Fruit fly (Drosophila melanogaster) whole organism, embryonic: ENCODE data around the gene ckd.

ENCODE experiments used
- Ada2b ChIP-seq: fragments of 200-800 bp; sonication (Bioruptor generic); IDR thresholded peaks from 2 replicates; pipeline ENCODE4 v1.3.6; 2022; ENCODE audit warnings: missing biosample characterization, missing genetic modification characterization
- Blimp-1 ChIP-seq: fragments of 200-800 bp; sonication (Bioruptor generic); optimal IDR thresholded peaks from 3 replicates; lab custom pipeline; 2018; ENCODE audit warnings: missing biosample characterization, missing genetic modification characterization, mild to moderate bottlenecking, moderate library complexity, missing genetic modification reagents
- CG10979 ChIP-seq: fragments of 200-800 bp; sonication (Bioruptor generic); optimal IDR thresholded peaks from 2 replicates; lab custom pipeline; 2018; ENCODE audit warnings: missing biosample characterization, mild to moderate bottlenecking, missing genetic modification characterization, moderate library complexity
- CG11504 ChIP-seq: fragments of 200-800 bp; sonication (Bioruptor generic); optimal IDR thresholded peaks from 3 replicates; lab custom pipeline; 2019; ENCODE audit warnings: missing biosample characterization, mild to moderate bottlenecking, missing genetic modification characterization, moderate library complexity
- CG12391 ChIP-seq: fragments of 200-800 bp; sonication (Bioruptor generic); optimal IDR thresholded peaks from 3 replicates; lab custom pipeline; 2018; ENCODE audit warnings: missing biosample characterization, mild to moderate bottlenecking, missing genetic modification characterization, moderate library complexity
- CG1603 ChIP-seq: fragments of 200-800 bp; sonication (Bioruptor generic); optimal IDR thresholded peaks from 2 replicates; lab custom pipeline; 2019; ENCODE audit warnings: missing biosample characterization, mild to moderate bottlenecking, missing genetic modification characterization, moderate library complexity
- CG16813 ChIP-seq: fragments of 200-800 bp; sonication (Bioruptor generic); IDR thresholded peaks from 3 replicates; pipeline ENCODE4 v1.3.6; 2022; ENCODE audit warnings: missing biosample characterization, missing genetic modification characterization; ENCODE audit not compliant: partially characterized antibody
- CG17359 ChIP-seq: fragments of 200-800 bp; sonication (Bioruptor generic); optimal IDR thresholded peaks from 3 replicates; lab custom pipeline; 2018; ENCODE audit warnings: missing biosample characterization, mild to moderate bottlenecking, missing genetic modification characterization, moderate library complexity
- CG17361 ChIP-seq: fragments of 200-800 bp; sonication (Bioruptor generic); IDR thresholded peaks from 3 replicates; pipeline ENCODE4 v1.3.6; 2022; ENCODE audit warnings: missing biosample characterization, missing genetic modification characterization
- CG17385 ChIP-seq: fragments of 200-800 bp; sonication (Bioruptor generic); optimal IDR thresholded peaks from 3 replicates; lab custom pipeline; 2018; ENCODE audit warnings: missing biosample characterization, mild to moderate bottlenecking, missing genetic modification characterization
- CG17829 ChIP-seq: fragments of 200-800 bp; optimal IDR thresholded peaks from 2 replicates; lab custom pipeline; 2019; ENCODE audit warnings: missing biosample characterization, mild to moderate bottlenecking, missing genetic modification characterization, moderate library complexity
- CG18262 ChIP-seq: fragments of 200-800 bp; optimal IDR thresholded peaks from 3 replicates; lab custom pipeline; 2019; ENCODE audit warnings: missing biosample characterization, mild to moderate bottlenecking, missing genetic modification characterization, moderate library complexity
- CG2712 ChIP-seq: fragments of 200-800 bp; optimal IDR thresholded peaks from 3 replicates; lab custom pipeline; 2019; ENCODE audit warnings: missing biosample characterization, mild to moderate bottlenecking, missing genetic modification characterization, moderate library complexity
- CG42726 ChIP-seq: fragments of 200-800 bp; sonication (Bioruptor generic); IDR thresholded peaks from 2 replicates; pipeline ENCODE4 v1.3.6; 2022; ENCODE audit warnings: missing biosample characterization, missing genetic modification characterization; ENCODE audit not compliant: partially characterized antibody
- CG4424 ChIP-seq: fragments of 200-800 bp; sonication (Bioruptor generic); optimal IDR thresholded peaks from 3 replicates; lab custom pipeline; 2016; ENCODE audit warnings: missing biosample characterization, missing genetic modification characterization
- CG6854 ChIP-seq: fragments of 200-800 bp; sonication (Bioruptor generic); optimal IDR thresholded peaks from 3 replicates; lab custom pipeline; 2017; ENCODE audit warnings: missing biosample characterization, mild to moderate bottlenecking, missing genetic modification characterization
- CG7357 ChIP-seq: fragments of 200-800 bp; sonication (Bioruptor generic); IDR thresholded peaks from 3 replicates; pipeline ENCODE4 v1.3.6; 2022; ENCODE audit warnings: missing biosample characterization, missing genetic modification characterization
- Chrac-16 ChIP-seq: fragments of 200-800 bp; sonication (Bioruptor generic); optimal IDR thresholded peaks from 3 replicates; lab custom pipeline; 2016; ENCODE audit warnings: missing biosample characterization, missing genetic modification characterization
- D19A ChIP-seq: fragments of 200-800 bp; optimal IDR thresholded peaks from 3 replicates; lab custom pipeline; 2019; ENCODE audit warnings: missing biosample characterization, mild to moderate bottlenecking, missing genetic modification characterization, moderate library complexity
- Eip74EF ChIP-seq, 2 experiments: fragments of 200-800 bp in 1 of 2; fragments of >200 bp in 1 of 2; sonication (Bioruptor generic) in 1 of 2; optimal IDR thresholded peaks; 2 replicates each; lab custom pipeline; 2017 to 2019; ENCODE audit warnings: missing biosample characterization in 2 of 2, missing genetic modification characterization in 2 of 2, mild to moderate bottlenecking in 1 of 2, moderate library complexity in 1 of 2
- Hmx ChIP-seq: fragments of 200-800 bp; sonication (Bioruptor generic); optimal IDR thresholded peaks from 2 replicates; lab custom pipeline; 2016; ENCODE audit warnings: missing biosample characterization, missing genetic modification characterization
- Mad ChIP-seq: fragments of 200-800 bp; sonication (Bioruptor generic); optimal IDR thresholded peaks from 2 replicates; lab custom pipeline; 2016; ENCODE audit warnings: missing biosample characterization, missing genetic modification characterization
- Oli ChIP-seq: fragments of 200-800 bp; sonication (Bioruptor generic); optimal IDR thresholded peaks from 2 replicates; lab custom pipeline; 2018; ENCODE audit warnings: missing biosample characterization, mild to moderate bottlenecking, missing genetic modification characterization, moderate library complexity
- Sox100B ChIP-seq: fragments of 200-800 bp; sonication (Bioruptor generic); optimal IDR thresholded peaks from 3 replicates; lab custom pipeline; 2018; ENCODE audit warnings: missing biosample characterization, mild to moderate bottlenecking, missing genetic modification characterization
- Sox102F ChIP-seq: fragments of 200-800 bp; sonication (Bioruptor generic); optimal IDR thresholded peaks from 2 replicates; lab custom pipeline; 2018; ENCODE audit warnings: missing biosample characterization, mild to moderate bottlenecking, missing genetic modification characterization, moderate library complexity
- corto ChIP-seq: fragments of 200-800 bp; sonication (Bioruptor generic); optimal IDR thresholded peaks from 2 replicates; lab custom pipeline; 2016; ENCODE audit warnings: missing biosample characterization, mild to moderate bottlenecking, missing genetic modification characterization, moderate library complexity
- crol ChIP-seq: fragments of 200-800 bp; sonication (Bioruptor generic); IDR thresholded peaks from 2 replicates; pipeline ENCODE4 v1.3.6; 2022; ENCODE audit warnings: missing biosample characterization, missing genetic modification characterization
- dmrt11E ChIP-seq: fragments of 200-800 bp; sonication (Bioruptor generic); optimal IDR thresholded peaks from 3 replicates; lab custom pipeline; 2018; ENCODE audit warnings: missing biosample characterization, mild to moderate bottlenecking, missing genetic modification characterization, moderate library complexity
- dpn ChIP-seq, 2 experiments: fragments of 200-800 bp; sonication (Bioruptor generic); optimal IDR thresholded peaks; 3 replicates each; lab custom pipeline; 2016; ENCODE audit warnings: missing biosample characterization in 2 of 2, missing genetic modification characterization in 2 of 2
- gem ChIP-seq: fragments of 200-800 bp; sonication (Bioruptor generic); optimal IDR thresholded peaks from 2 replicates; lab custom pipeline; 2019; ENCODE audit warnings: missing biosample characterization, mild to moderate bottlenecking, missing genetic modification characterization, moderate library complexity
- grn ChIP-seq: fragments of 200-800 bp; sonication (Bioruptor generic); optimal IDR thresholded peaks from 3 replicates; lab custom pipeline; 2017; ENCODE audit warnings: missing biosample characterization, missing genetic modification characterization
- hbn ChIP-seq: fragments of 200-800 bp; sonication (Bioruptor generic); IDR thresholded peaks from 2 replicates; pipeline ENCODE4 v1.3.6; 2022; ENCODE audit warnings: missing biosample characterization, missing genetic modification characterization; ENCODE audit not compliant: partially characterized antibody
- ind ChIP-seq: fragments of 200-800 bp; sonication (Bioruptor generic); optimal IDR thresholded peaks from 3 replicates; lab custom pipeline; 2016; ENCODE audit warnings: missing biosample characterization, missing genetic modification characterization
- lbe ChIP-seq: fragments of 200-800 bp; sonication (Bioruptor generic); optimal IDR thresholded peaks from 2 replicates; lab custom pipeline; 2016; ENCODE audit warnings: missing biosample characterization, mild to moderate bottlenecking, missing genetic modification characterization
- lola ChIP-seq, 3 experiments: fragments of >200 bp in 2 of 3; fragments of 200-800 bp in 1 of 3; sonication (Bioruptor generic) in 1 of 3; optimal IDR thresholded peaks; 2 replicates each; lab custom pipeline; 2017 to 2019; ENCODE audit warnings: missing biosample characterization in 3 of 3, missing genetic modification characterization in 3 of 3, mild to moderate bottlenecking in 1 of 3, moderate library complexity in 1 of 3
- nmo ChIP-seq: fragments of 200-800 bp; sonication (Bioruptor generic); optimal IDR thresholded peaks from 2 replicates; lab custom pipeline; 2018; ENCODE audit warnings: missing biosample characterization, mild to moderate bottlenecking, missing genetic modification characterization, moderate library complexity
- nom ChIP-seq: fragments of 200-800 bp; sonication (Bioruptor generic); optimal IDR thresholded peaks from 2 replicates; lab custom pipeline; 2017; ENCODE audit warnings: missing biosample characterization, missing genetic modification characterization, mild to moderate bottlenecking, moderate library complexity, missing genetic modification reagents
- otp ChIP-seq: fragments of 200-800 bp; sonication (Bioruptor generic); IDR thresholded peaks from 3 replicates; pipeline ENCODE4, ENCODE4 v1.3.6; 2022; ENCODE audit warnings: missing biosample characterization, missing genetic modification characterization
- pan ChIP-seq, 4 experiments: fragments of >200 bp in 3 of 4; fragments of 200-800 bp in 1 of 4; sonication (Bioruptor generic) in 1 of 4; optimal IDR thresholded peaks in 3 of 4; IDR thresholded peaks in 1 of 4; 2 replicates each; pipeline versions ENCODE4 v1.3.6 to Lab custom; 2017 to 2022; ENCODE audit warnings: missing biosample characterization in 2 of 4, missing genetic modification characterization in 2 of 4, mixed read lengths in 1 of 4
- pho ChIP-seq: fragments of 200-800 bp; sonication (Bioruptor generic); optimal IDR thresholded peaks from 2 replicates; lab custom pipeline; 2016; ENCODE audit warnings: missing biosample characterization, missing genetic modification characterization
- row ChIP-seq: fragments of 200-800 bp; sonication (Bioruptor generic); IDR thresholded peaks from 3 replicates; pipeline ENCODE4 v1.3.6; 2022; ENCODE audit warnings: missing biosample characterization, missing genetic modification characterization
- sc ChIP-seq, 3 experiments: fragments of >200 bp in 2 of 3; fragments of 200-800 bp in 1 of 3; sonication (Bioruptor generic) in 1 of 3; optimal IDR thresholded peaks; 2 replicates in 2 of 3; 3 replicates in 1 of 3; lab custom pipeline; 2017; ENCODE audit warnings: mild to moderate bottlenecking in 1 of 3, missing biosample characterization in 1 of 3, missing genetic modification characterization in 1 of 3, missing genetic modification reagents in 1 of 3
- ssp ChIP-seq: fragments of 200-800 bp; sonication (Bioruptor generic); IDR thresholded peaks from 2 replicates; pipeline ENCODE4 v1.3.6; 2022; ENCODE audit warnings: missing biosample characterization, missing genetic modification characterization
- tap ChIP-seq: fragments of 200-800 bp; optimal IDR thresholded peaks from 3 replicates; lab custom pipeline; 2019; ENCODE audit warnings: missing biosample characterization, mild to moderate bottlenecking, missing genetic modification characterization, moderate library complexity
- unpg ChIP-seq: fragments of 200-800 bp; sonication (Bioruptor generic); optimal IDR thresholded peaks from 3 replicates; lab custom pipeline; 2018; ENCODE audit warnings: missing biosample characterization, mild to moderate bottlenecking, missing genetic modification characterization, moderate library complexity
- vvl ChIP-seq: fragments of 200-800 bp; sonication (Bioruptor generic); IDR thresholded peaks from 2 replicates; pipeline ENCODE4 v1.3.6; 2022; ENCODE audit warnings: missing biosample characterization, missing genetic modification characterization

The ckd gene

dm6 chr3L:3240597-3241367 is 16.9 kb upstream of the ckd start (continued):
- TF ChIP-seq nom (GFP tag; lab: Kevin White, UChicago) (peak; percentile 99), otp (GFP tag; lab: Robert Waterston, UW) (no peak), CG10979 (tag; lab: Kevin White, UChicago) (peak; percentile 34), unpg (peak; percentile 18), CG17385 (GFP tag; lab: Kevin White, UChicago) (peak; percentile 49), Sox102F (GFP tag; lab: Kevin White, UChicago) (peak; percentile 70), CG7357 (GFP tag; lab: Robert Waterston, UW) (no peak), lbe (peak; percentile 94), ind (GFP tag; lab: Kevin White, UChicago) (no peak), nmo (GFP tag; lab: Kevin White, UChicago) (peak; percentile 60), corto (GFP tag; lab: Kevin White, UChicago) (peak; percentile 90), Blimp-1 (GFP tag; lab: Kevin White, UChicago) (peak; percentile 15), pho (no peak), tap (peak; percentile 44), CG1603 (peak; percentile 2), Ada2b (GFP tag; lab: Robert Waterston, UW) (no peak), dpn (GFP tag; optimal IDR thresholded peaks at IDR 0.05; lab: Kevin White, UChicago) (peak in 1 of 2 experiments; percentile 31), Eip74EF (GFP tag; optimal IDR thresholded peaks at IDR 0.05; lab: Kevin White, UChicago) (peak in 1 of 2 experiments; percentile 34), grn (GFP tag; lab: Kevin White, UChicago) (no peak), vvl (GFP tag; lab: Robert Waterston, UW) (peak; percentile 26; the same call in 1 of the 2 replicates), CG16813 (no peak), pan (optimal IDR thresholded peaks at IDR 0.05; lab: Kevin White, UChicago) (no peak), pan (GFP tag; optimal IDR thresholded peaks at IDR 0.05 in 1 of 2, IDR thresholded peaks at IDR 0.05 in 1 of 2) (no peak), CG18262 (tag; lab: Kevin White, UChicago) (peak; percentile 45), CG42726 (GFP tag; lab: Robert Waterston, UW) (no peak), crol (peak; percentile 70), CG17829 (tag; lab: Kevin White, UChicago) (peak; percentile 11), CG12391 (tag; lab: Kevin White, UChicago) (peak; percentile 48), CG2712 (peak; percentile 53), CG17359 (tag; lab: Kevin White, UChicago) (peak; percentile 53), sc (optimal IDR thresholded peaks at IDR 0.05; lab: Kevin White, UChicago) (no peak), sc (GFP tag; optimal IDR thresholded peaks at IDR 0.05; lab: Kevin White, UChicago) (peak; percentile 4), CG4424 (GFP tag; lab: Kevin White, UChicago) (peak; percentile 3), gem (peak; percentile 63), Sox100B (GFP tag; lab: Kevin White, UChicago) (peak; percentile 28), CG6854 (GFP tag; lab: Kevin White, UChicago) (no peak), ssp (GFP tag; lab: Robert Waterston, UW) (no peak), row (peak; percentile 25; the same call in 2 of the 3 replicates), lola (GFP tag; optimal IDR thresholded peaks at IDR 0.05; lab: Kevin White, UChicago) (peak in 1 of 3 experiments; percentile 37), Oli (tag; lab: Kevin White, UChicago) (peak; percentile 51), Chrac-16 (GFP tag; lab: Kevin White, UChicago) (no peak), CG17361 (0 out of 3 replicates have a peak, but pooled peaks have one; percentile 32), CG11504 (tag; lab: Kevin White, UChicago) (no peak), dmrt11E (tag; lab: Kevin White, UChicago) (peak; percentile 55), hbn (GFP tag; lab: Robert Waterston, UW) (no peak), D19A (tag; lab: Kevin White, UChicago) (peak; percentile 0), Mad (GFP tag; lab: Kevin White, UChicago) (no peak), Hmx (GFP tag; lab: Kevin White, UChicago) (no peak)
